Fruit fly (Drosophila melanogaster) whole organism, embryonic: ENCODE data around the gene CG14036.
A peak's percentile ranks its signal among the peaks of the same experiment; 100 is the strongest.

ENCODE experiments used
- Antp ChIP-seq: fragments of 200-800 bp; sonication (Bioruptor generic); optimal IDR thresholded peaks from 3 replicates; lab custom pipeline; 2016; ENCODE audit warnings: missing biosample characterization, missing genetic modification characterization
- Atf-2 ChIP-seq: fragments of 200-800 bp; sonication (Bioruptor generic); optimal IDR thresholded peaks from 2 replicates; lab custom pipeline; 2016; ENCODE audit warnings: missing biosample characterization, missing genetic modification characterization
- Atf6 ChIP-seq: fragments of 200-800 bp; sonication (Bioruptor generic); IDR thresholded peaks from 2 replicates; pipeline ENCODE4 v1.3.6; 2022; ENCODE audit warnings: missing biosample characterization, missing genetic modification characterization
- Bgb ChIP-seq: fragments of 200-800 bp; sonication (Bioruptor generic); IDR thresholded peaks from 2 replicates; pipeline ENCODE4 v1.3.6; 2022; ENCODE audit warnings: missing biosample characterization, missing genetic modification characterization; ENCODE audit not compliant: partially characterized antibody
- Blimp-1 ChIP-seq: fragments of 200-800 bp; sonication (Bioruptor generic); optimal IDR thresholded peaks from 3 replicates; lab custom pipeline; 2018; ENCODE audit warnings: missing biosample characterization, missing genetic modification characterization, mild to moderate bottlenecking, moderate library complexity, missing genetic modification reagents
- CG10462 ChIP-seq: fragments of 200-800 bp; sonication (Bioruptor generic); optimal IDR thresholded peaks from 2 replicates; lab custom pipeline; 2016; ENCODE audit warnings: missing biosample characterization, missing genetic modification characterization
- CG10543 ChIP-seq: fragments of 200-800 bp; sonication (Bioruptor generic); optimal IDR thresholded peaks from 3 replicates; lab custom pipeline; 2017; ENCODE audit warnings: missing biosample characterization, mild to moderate bottlenecking, missing genetic modification characterization, moderate library complexity
- CG13424 ChIP-seq: fragments of 200-800 bp; sonication (Bioruptor generic); optimal IDR thresholded peaks from 2 replicates; lab custom pipeline; 2019; ENCODE audit warnings: missing biosample characterization, mild to moderate bottlenecking, missing genetic modification characterization, moderate library complexity
- CG15073 ChIP-seq: fragments of 200-800 bp; sonication (Bioruptor generic); optimal IDR thresholded peaks from 2 replicates; lab custom pipeline; 2016; ENCODE audit warnings: missing biosample characterization, missing genetic modification characterization
- CG16779 ChIP-seq: fragments of 200-800 bp; sonication (Bioruptor generic); IDR thresholded peaks from 2 replicates; pipeline ENCODE4 v1.3.6; 2022; ENCODE audit warnings: missing biosample characterization, missing genetic modification characterization
- CG1832 ChIP-seq: fragments of 200-800 bp; sonication (Bioruptor generic); optimal IDR thresholded peaks from 2 replicates; lab custom pipeline; 2017; ENCODE audit warnings: missing biosample characterization, mild to moderate bottlenecking, missing genetic modification characterization, inconsistent platforms
- CG18619 ChIP-seq: fragments of 200-800 bp; sonication (Bioruptor generic); optimal IDR thresholded peaks from 3 replicates; lab custom pipeline; 2017; ENCODE audit warnings: missing biosample characterization, mild to moderate bottlenecking, missing genetic modification characterization
- CG34376 ChIP-seq: fragments of 200-800 bp; sonication (Bioruptor generic); optimal IDR thresholded peaks from 2 replicates; lab custom pipeline; 2018; ENCODE audit warnings: missing biosample characterization, mild to moderate bottlenecking, missing genetic modification characterization
- CG7963 ChIP-seq: fragments of 200-800 bp; sonication (Bioruptor generic); IDR thresholded peaks from 3 replicates; pipeline ENCODE4 v1.3.6; 2022; ENCODE audit warnings: missing biosample characterization, missing genetic modification characterization; ENCODE audit not compliant: partially characterized antibody
- CG8359 ChIP-seq: fragments of 200-800 bp; sonication (Bioruptor generic); optimal IDR thresholded peaks from 2 replicates; lab custom pipeline; 2017; ENCODE audit warnings: missing biosample characterization, mild to moderate bottlenecking, missing genetic modification characterization, borderline replicate concordance
- CG8478 ChIP-seq: fragments of >200 bp; optimal IDR thresholded peaks from 2 replicates; lab custom pipeline; 2018
- CG9932 ChIP-seq: fragments of 200-800 bp; sonication (Bioruptor generic); IDR thresholded peaks from 2 replicates; pipeline ENCODE4 v1.3.6; 2022; ENCODE audit warnings: missing biosample characterization, missing genetic modification characterization
- D19B ChIP-seq: fragments of 200-800 bp; sonication (Bioruptor generic); optimal IDR thresholded peaks from 2 replicates; lab custom pipeline; 2017; ENCODE audit warnings: missing biosample characterization, mild to moderate bottlenecking, missing genetic modification characterization
- Deaf1 ChIP-seq: fragments of 200-800 bp; optimal IDR thresholded peaks from 3 replicates; lab custom pipeline; 2019; ENCODE audit warnings: missing biosample characterization, mild to moderate bottlenecking, missing genetic modification characterization, moderate library complexity
- E2f1 ChIP-seq: fragments of 200-800 bp; sonication (Bioruptor generic); IDR thresholded peaks from 2 replicates; pipeline ENCODE4 v1.3.6; 2022; ENCODE audit warnings: missing biosample characterization, missing genetic modification characterization
- Ets97D ChIP-seq: fragments of 200-800 bp; sonication (Bioruptor generic); optimal IDR thresholded peaks from 3 replicates; lab custom pipeline; 2016; ENCODE audit warnings: missing biosample characterization, missing genetic modification characterization
- Fer1 ChIP-seq: fragments of 200-800 bp; sonication (Bioruptor generic); optimal IDR thresholded peaks from 2 replicates; lab custom pipeline; 2017; ENCODE audit warnings: missing biosample characterization, mild to moderate bottlenecking, missing genetic modification characterization
- HLH54F ChIP-seq: fragments of 200-800 bp; sonication (Bioruptor generic); optimal IDR thresholded peaks from 3 replicates; lab custom pipeline; 2016; ENCODE audit warnings: missing biosample characterization, missing genetic modification characterization
- Hr78 ChIP-seq, 2 experiments: fragments of 200-800 bp in 1 of 2; fragments of >200 bp in 1 of 2; sonication (Bioruptor generic) in 1 of 2; optimal IDR thresholded peaks; 2 replicates each; lab custom pipeline; 2017 to 2019; ENCODE audit warnings: missing biosample characterization in 2 of 2, missing genetic modification characterization in 2 of 2, mild to moderate bottlenecking in 1 of 2, moderate library complexity in 1 of 2
- Jarid2 ChIP-seq: fragments of 200-800 bp; sonication (Bioruptor generic); optimal IDR thresholded peaks from 3 replicates; lab custom pipeline; 2017; ENCODE audit warnings: mild to moderate bottlenecking, missing biosample characterization, missing genetic modification reagents, missing genetic modification characterization
- Kr ChIP-seq: fragments of 200-800 bp; sonication (Bioruptor generic); optimal IDR thresholded peaks from 2 replicates; lab custom pipeline; 2017; ENCODE audit warnings: missing biosample characterization, mild to moderate bottlenecking, missing genetic modification characterization
- Lpt ChIP-seq: fragments of >200 bp; optimal IDR thresholded peaks from 2 replicates; lab custom pipeline; 2018; ENCODE audit warnings: missing biosample characterization, missing genetic modification characterization
- Med ChIP-seq: fragments of 200-800 bp; sonication (Bioruptor generic); peaks from one replicate; lab custom pipeline; 2016; ENCODE audit warnings: missing biosample characterization, missing genetic modification characterization, mild to moderate bottlenecking, inconsistent platforms, moderate library complexity
- NFAT ChIP-seq: fragments of 200-800 bp; sonication (Bioruptor generic); IDR thresholded peaks from 2 replicates; pipeline ENCODE4 v1.3.6; 2022; ENCODE audit warnings: missing biosample characterization, missing genetic modification characterization
- Sin3A ChIP-seq: fragments of >200 bp; optimal IDR thresholded peaks from 2 replicates; lab custom pipeline; 2018
- Taf1 ChIP-seq: fragments of 200-800 bp; sonication (Bioruptor generic); IDR thresholded peaks from 2 replicates; pipeline ENCODE4 v1.3.6; 2022; ENCODE audit warnings: missing biosample characterization, missing genetic modification characterization
- bbx ChIP-seq: fragments of 200-800 bp; sonication (Bioruptor generic); IDR thresholded peaks from 2 replicates; pipeline ENCODE4 v1.3.6; 2022; ENCODE audit warnings: missing biosample characterization, missing genetic modification characterization; ENCODE audit not compliant: partially characterized antibody
- chinmo ChIP-seq: fragments of 200-800 bp; sonication (Bioruptor generic); IDR thresholded peaks from 4 replicates; pipeline ENCODE4 v1.3.6; 2022; ENCODE audit warnings: missing biosample characterization, missing genetic modification characterization; ENCODE audit not compliant: partially characterized antibody
- chm ChIP-seq: fragments of 200-800 bp; sonication (Bioruptor generic); IDR thresholded peaks from 2 replicates; pipeline ENCODE4 v1.3.6; 2022; ENCODE audit warnings: missing biosample characterization, missing genetic modification characterization
- emc ChIP-seq: fragments of 200-800 bp; sonication (Bioruptor generic); optimal IDR thresholded peaks from 2 replicates; lab custom pipeline; 2016; ENCODE audit warnings: missing biosample characterization, missing genetic modification characterization
- h ChIP-seq: fragments of >200 bp; optimal IDR thresholded peaks from 2 replicates; lab custom pipeline; 2017
- hb ChIP-seq: fragments of 200-800 bp; sonication (Bioruptor generic); IDR thresholded peaks from 3 replicates; pipeline ENCODE4 v1.3.6; 2022; ENCODE audit warnings: missing biosample characterization, missing genetic modification characterization; ENCODE audit not compliant: partially characterized antibody
- hbn ChIP-seq: fragments of 200-800 bp; sonication (Bioruptor generic); IDR thresholded peaks from 2 replicates; pipeline ENCODE4 v1.3.6; 2022; ENCODE audit warnings: missing biosample characterization, missing genetic modification characterization; ENCODE audit not compliant: partially characterized antibody
- her ChIP-seq: fragments of 200-800 bp; sonication (Bioruptor generic); optimal IDR thresholded peaks from 2 replicates; lab custom pipeline; 2016; ENCODE audit warnings: missing biosample characterization, missing genetic modification characterization
- jing ChIP-seq: fragments of 200-800 bp; sonication (Bioruptor generic); optimal IDR thresholded peaks from 2 replicates; lab custom pipeline; 2018; ENCODE audit warnings: missing biosample characterization, mild to moderate bottlenecking, missing genetic modification characterization
- lov ChIP-seq, 2 experiments: fragments of 200-800 bp in 1 of 2; fragments of >200 bp in 1 of 2; sonication (Bioruptor generic) in 1 of 2; IDR thresholded peaks in 1 of 2; optimal IDR thresholded peaks in 1 of 2; 2 replicates in 1 of 2; 3 replicates in 1 of 2; pipeline versions ENCODE4 v1.3.6 to Lab custom; 2017 to 2022; ENCODE audit warnings: missing biosample characterization in 1 of 2, missing genetic modification characterization in 1 of 2
- onecut ChIP-seq: fragments of 200-800 bp; sonication (Bioruptor generic); IDR thresholded peaks from 2 replicates; pipeline ENCODE4 v1.3.6; 2022; ENCODE audit warnings: missing biosample characterization, missing genetic modification characterization
- otp ChIP-seq: fragments of 200-800 bp; sonication (Bioruptor generic); IDR thresholded peaks from 3 replicates; pipeline ENCODE4, ENCODE4 v1.3.6; 2022; ENCODE audit warnings: missing biosample characterization, missing genetic modification characterization
- prd ChIP-seq, 3 experiments: fragments of >200 bp in 2 of 3; fragments of 200-800 bp in 1 of 3; sonication (Bioruptor generic) in 1 of 3; optimal IDR thresholded peaks in 2 of 3; IDR thresholded peaks in 1 of 3; 2 replicates in 2 of 3; 3 replicates in 1 of 3; pipeline versions ENCODE4 v1.3.6 to Lab custom; 2017 to 2022; ENCODE audit warnings: missing biosample characterization in 1 of 3, missing genetic modification characterization in 1 of 3
- pros ChIP-seq: fragments of 200-800 bp; sonication (Bioruptor generic); optimal IDR thresholded peaks from 3 replicates; lab custom pipeline; 2019; ENCODE audit warnings: missing biosample characterization, mild to moderate bottlenecking, missing genetic modification characterization, moderate library complexity
- sima ChIP-seq: fragments of 200-800 bp; sonication (Bioruptor generic); optimal IDR thresholded peaks from 2 replicates; lab custom pipeline; 2016; ENCODE audit warnings: missing biosample characterization, missing genetic modification characterization
- so ChIP-seq: fragments of 200-800 bp; sonication (Bioruptor generic); IDR thresholded peaks from 3 replicates; pipeline ENCODE4 v1.3.6; 2022; ENCODE audit warnings: missing biosample characterization, missing genetic modification characterization

CG14036 gene

dm6 chr2L:5062799-5063404 is 8.1 kb upstream of the CG14036 start (continued):
- TF ChIP-seq Ets97D, result peak; percentile 19
- TF ChIP-seq Antp (GFP tag; lab: Kevin White, UChicago), result peak; percentile 15
- peak; percentile 7; the same call in 1 of the 2 replicates for TF ChIP-seq Bgb (GFP tag; lab: Robert Waterston, UW)
- TF ChIP-seq chm, result 0 out of 2 replicates have a peak, but pooled peaks have one; percentile 33
- no peak for TF ChIP-seq jing (GFP tag; lab: Kevin White, UChicago)
- TF ChIP-seq Kr (GFP tag; lab: Kevin White, UChicago), result no peak
- TF ChIP-seq Fer1, result peak; percentile 11
- peak; percentile 20 for TF ChIP-seq CG10543 (GFP tag; lab: Kevin White, UChicago)
- peak; percentile 84 for TF ChIP-seq onecut (GFP tag; lab: Robert Waterston, UW)
- no peak for TF ChIP-seq Atf-2 (GFP tag; lab: Kevin White, UChicago)
- 0 out of 4 replicates have a peak, but pooled peaks have one; percentile 55 for TF ChIP-seq chinmo (GFP tag; lab: Robert Waterston, UW)
- TF ChIP-seq Med, result peak; percentile 64
- TF ChIP-seq CG8478 (lab: Kevin White, UChicago), result peak; percentile 55
- no peak for TF ChIP-seq CG8359
- TF ChIP-seq Hr78 (GFP tag; optimal IDR thresholded peaks at IDR 0.05; lab: Kevin White, UChicago), result peak in 1 of 2 experiments; percentile 8
- peak; percentile 30; the same call in 1 of the 2 replicates for TF ChIP-seq NFAT (GFP tag; lab: Robert Waterston, UW)
- peak; percentile 22; the same call in 1 of the 3 replicates for TF ChIP-seq hb (GFP tag; lab: Robert Waterston, UW)
- TF ChIP-seq CG9932 (GFP tag; lab: Robert Waterston, UW), result peak; percentile 23; the same call in 1 of the 2 replicates
- peak; percentile 50; the same call in 1 of the 2 replicates for TF ChIP-seq CG16779 (GFP tag; lab: Robert Waterston, UW)
- TF ChIP-seq Taf1 (GFP tag; lab: Robert Waterston, UW), result no peak
- TF ChIP-seq lov (optimal IDR thresholded peaks at IDR 0.05; lab: Kevin White, UChicago), result no peak
- 0 out of 3 replicates have a peak, but pooled peaks have one; percentile 30 for TF ChIP-seq lov (GFP tag; IDR thresholded peaks at IDR 0.05; lab: Robert Waterston, UW)
- peak; percentile 32; the same call in 1 of the 2 replicates for TF ChIP-seq bbx (GFP tag; lab: Robert Waterston, UW)
- TF ChIP-seq CG1832, result peak; percentile 7
- 0 out of 3 replicates have a peak, but pooled peaks have one; percentile 17 for TF ChIP-seq so (GFP tag; lab: Robert Waterston, UW)
- TF ChIP-seq E2f1, result 0 out of 2 replicates have a peak, but pooled peaks have one; percentile 21
- no peak for TF ChIP-seq prd (optimal IDR thresholded peaks at IDR 0.05; lab: Kevin White, UChicago)
- TF ChIP-seq prd (GFP tag; IDR thresholded peaks at IDR 0.05; lab: Robert Waterston, UW), result 0 out of 3 replicates have a peak, but pooled peaks have one; percentile 36
- TF ChIP-seq CG34376 (GFP tag; lab: Kevin White, UChicago), result peak; percentile 26
- TF ChIP-seq pros (GFP tag; lab: Kevin White, UChicago), result no peak
- peak; percentile 41 for TF ChIP-seq Deaf1 (tag; lab: Kevin White, UChicago)

dm6 chr2L:5060952-5061478 is 6.2 kb upstream of the CG14036 start:
- TF ChIP-seq emc (GFP tag; lab: Kevin White, UChicago), result no peak
- TF ChIP-seq CG10543 (GFP tag; lab: Kevin White, UChicago), result peak; percentile 73
- TF ChIP-seq otp (GFP tag; lab: Robert Waterston, UW), result peak; percentile 82
- TF ChIP-seq Hr78 (GFP tag; optimal IDR thresholded peaks at IDR 0.05; lab: Kevin White, UChicago), result no peak
- peak; percentile 12 for TF ChIP-seq Jarid2
- peak; percentile 22 for TF ChIP-seq HLH54F (GFP tag; lab: Kevin White, UChicago)
- TF ChIP-seq CG10462, result no peak
- TF ChIP-seq D19B (GFP tag; lab: Kevin White, UChicago), result peak; percentile 22
- peak; percentile 64 for TF ChIP-seq Blimp-1
- TF ChIP-seq h (lab: Kevin White, UChicago), result no peak
- no peak for TF ChIP-seq pros (GFP tag; lab: Kevin White, UChicago)
- TF ChIP-seq Sin3A (lab: Kevin White, UChicago), result no peak
- TF ChIP-seq her (GFP tag; lab: Kevin White, UChicago), result peak; percentile 50
- peak; percentile 60 for TF ChIP-seq CG18619
- peak; percentile 80 for TF ChIP-seq Atf6 (GFP tag; lab: Robert Waterston, UW)
- TF ChIP-seq sima, result no peak
- peak; percentile 56 for TF ChIP-seq CG13424 (tag; lab: Kevin White, UChicago)
- no peak for TF ChIP-seq CG7963
- TF ChIP-seq Lpt (GFP tag; lab: Kevin White, UChicago), result no peak
- no peak for TF ChIP-seq CG15073 (GFP tag; lab: Kevin White, UChicago)
- TF ChIP-seq hbn (GFP tag; lab: Robert Waterston, UW), result no peak
